Fruit fly (Drosophila melanogaster) whole organism, larva: Measurements from ENCODE around the gene CG4462.

ENCODE experiments used
- noc ChIP-seq: fragments of 200-800 bp; sonication (Bioruptor generic); optimal IDR thresholded peaks from 3 replicates; lab custom pipeline; 2019; ENCODE audit warnings: missing biosample characterization, mild to moderate bottlenecking, missing genetic modification characterization, moderate library complexity

The CG4462 gene

DNA sequence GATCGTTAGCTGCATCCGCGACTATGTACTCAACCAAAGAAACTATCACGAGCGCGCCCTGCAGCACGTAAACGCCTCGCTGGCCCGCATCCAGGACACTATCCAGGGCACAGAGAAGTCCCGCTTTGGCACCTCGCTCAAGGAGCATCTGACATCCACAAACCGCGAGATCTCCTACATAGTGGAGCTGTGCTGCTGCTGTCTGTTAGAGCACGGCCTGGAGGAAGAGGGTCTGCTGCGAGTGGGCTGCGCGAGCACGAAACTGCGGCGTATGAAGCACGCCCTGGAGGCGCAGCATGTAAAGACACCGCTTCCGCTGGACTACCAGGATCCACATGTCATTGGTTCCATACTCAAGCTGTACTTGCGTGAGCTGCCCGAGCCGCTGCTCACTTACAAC is 14.1 kb downstream of the CG4462 start:
- no peak for TF ChIP-seq noc (tag; lab: Kevin White, UChicago)

DNA sequence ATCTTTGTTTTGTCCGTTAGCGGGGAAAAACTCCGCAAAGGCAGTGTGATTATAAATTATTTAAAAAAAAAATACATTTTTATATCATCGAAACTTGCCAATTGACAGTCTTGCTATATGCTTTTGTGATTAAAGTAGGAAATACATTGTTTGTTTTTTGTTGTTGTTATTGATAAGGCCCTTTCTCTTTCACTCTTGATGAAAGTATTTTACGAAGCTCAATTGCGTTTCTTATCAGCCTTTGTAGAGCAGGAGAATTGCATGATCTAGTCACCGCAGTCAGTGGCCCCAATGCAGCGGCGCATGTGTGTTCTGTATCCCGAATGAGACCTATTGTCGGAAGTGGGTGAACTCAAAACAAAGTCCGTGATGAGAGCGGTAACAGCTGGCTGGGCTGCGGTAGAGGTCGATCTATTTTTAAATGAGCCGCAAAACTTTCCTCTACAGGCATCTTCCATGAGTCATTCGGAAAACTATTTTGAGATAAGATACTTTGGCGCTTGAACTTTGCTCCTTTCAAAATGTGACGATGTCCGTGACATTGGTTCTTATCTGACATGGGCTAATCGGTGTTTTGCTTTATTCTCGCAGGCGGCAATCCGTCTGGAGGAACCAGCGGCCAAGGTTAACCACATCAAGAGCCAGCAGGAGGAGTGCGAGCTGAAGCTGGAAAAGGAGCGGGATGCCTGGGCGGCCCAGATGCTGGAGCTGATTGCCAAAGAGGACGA is 14.7 kb downstream of the CG4462 start:
- TF ChIP-seq noc (tag; lab: Kevin White, UChicago), result no peak

DNA sequence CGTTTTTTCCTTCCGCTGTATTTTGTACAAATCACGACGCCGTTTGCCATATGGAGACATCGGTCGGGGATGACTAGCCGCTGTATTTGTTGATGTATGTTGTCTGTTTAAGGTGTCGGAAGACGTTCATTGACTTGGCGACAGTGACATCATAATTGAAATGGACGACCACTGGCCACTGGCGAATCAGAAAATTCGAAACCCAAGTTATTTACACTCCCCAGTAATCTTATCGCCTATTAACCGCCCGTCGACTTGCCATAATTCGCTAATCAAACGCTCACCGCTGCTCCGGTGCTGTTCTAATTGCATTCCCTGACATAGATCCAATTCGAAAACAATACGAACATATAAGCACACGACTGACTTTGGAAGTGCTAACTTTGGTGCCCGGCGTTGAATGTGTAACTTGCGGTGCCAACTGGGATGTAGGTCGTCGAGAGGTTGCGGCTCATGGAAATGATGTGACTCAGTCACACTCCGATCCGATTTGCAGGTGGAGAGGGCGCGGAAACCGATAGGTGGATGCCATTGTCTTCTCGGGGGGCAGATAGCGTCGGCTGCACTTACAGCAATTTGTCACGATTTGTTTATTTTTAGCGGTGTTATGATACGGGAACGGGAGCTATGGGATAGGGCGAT is 15.5 kb downstream of the CG4462 start:
- TF ChIP-seq noc (tag; lab: Kevin White, UChicago), result no peak

DNA sequence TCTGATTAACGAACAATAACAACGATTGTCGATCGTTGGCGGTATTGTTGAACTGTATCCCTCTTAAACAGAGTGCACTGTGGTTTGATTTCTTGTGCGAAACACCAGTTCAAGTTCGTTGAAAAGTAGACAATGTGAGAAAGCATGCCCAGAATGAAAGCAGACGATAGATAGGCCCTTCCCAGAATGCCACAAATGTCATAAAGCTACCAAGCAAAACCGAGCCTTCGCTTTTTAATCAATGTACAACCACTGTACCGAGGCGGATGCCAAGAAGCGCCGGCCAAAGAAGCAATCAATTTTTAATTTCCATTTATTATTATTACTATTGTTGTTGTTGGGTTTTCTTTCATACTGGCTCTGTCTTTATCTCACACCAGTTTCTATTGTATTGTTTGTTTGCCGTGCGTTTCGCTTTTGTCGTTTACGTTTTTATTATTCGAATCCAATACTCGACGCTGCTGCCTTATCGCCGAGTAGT is 16.3 kb downstream of the CG4462 start:
- peak; percentile 69 for TF ChIP-seq noc (tag; lab: Kevin White, UChicago)

DNA sequence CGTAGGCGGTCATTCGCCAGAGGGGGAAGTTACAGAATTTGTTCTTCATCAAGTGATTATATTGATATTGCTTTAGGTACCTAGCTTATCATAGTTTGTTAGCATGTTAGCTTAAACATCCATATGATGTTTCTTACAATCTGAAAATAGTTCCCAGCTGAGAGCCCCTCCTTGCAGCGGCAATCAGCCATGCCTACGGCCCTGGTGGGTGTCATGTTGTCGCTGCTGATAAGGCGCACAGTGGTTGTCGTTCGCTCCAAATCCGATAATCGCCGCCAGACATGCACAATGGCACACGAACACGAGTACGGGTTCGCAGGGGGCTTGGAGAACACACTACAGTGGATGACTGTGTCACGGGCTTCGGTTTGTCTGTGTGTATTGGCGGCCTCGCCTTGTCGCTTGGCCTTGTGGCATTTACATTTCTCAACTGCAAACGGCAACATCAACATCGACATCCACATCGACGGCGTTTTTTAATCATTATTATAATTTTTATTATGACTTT is 19.2 kb downstream of the CG4462 start:
- TF ChIP-seq noc (tag; lab: Kevin White, UChicago), result peak; percentile 92

DNA sequence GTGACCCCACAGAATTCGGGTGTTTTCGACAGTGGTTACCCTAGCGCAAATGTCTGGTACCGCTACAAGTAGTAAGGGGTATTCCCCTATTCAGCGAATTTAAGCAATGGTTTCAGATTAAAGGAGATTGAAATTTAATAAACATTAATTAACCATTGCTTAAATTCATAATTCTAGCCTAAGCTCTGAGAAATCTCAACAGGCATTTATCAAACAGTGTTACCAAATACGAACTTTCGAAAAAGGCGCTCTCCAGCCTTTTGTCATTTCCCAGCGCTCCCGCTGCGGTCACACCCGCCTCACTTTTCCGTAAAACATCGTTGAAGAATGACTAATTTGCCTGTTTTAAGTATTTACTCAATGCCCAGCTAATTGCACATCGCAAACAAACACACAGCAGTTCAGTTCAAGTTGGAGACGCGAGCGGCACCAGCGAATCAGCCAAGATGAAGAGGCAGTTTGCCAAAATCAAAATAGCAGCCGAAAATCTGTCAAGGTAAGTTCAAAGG is 20.3 kb downstream of the CG4462 start, which contains the start of the genes Surf6 and RhoGAP92B:
Surf6 (minus strand) TSS at position 4 of the 509 bp plus-strand sequence.
RhoGAP92B (plus strand) TSS at position 300 of the 509 bp plus-strand sequence.
- TF ChIP-seq noc (tag; lab: Kevin White, UChicago), result peak; percentile 75

DNA sequence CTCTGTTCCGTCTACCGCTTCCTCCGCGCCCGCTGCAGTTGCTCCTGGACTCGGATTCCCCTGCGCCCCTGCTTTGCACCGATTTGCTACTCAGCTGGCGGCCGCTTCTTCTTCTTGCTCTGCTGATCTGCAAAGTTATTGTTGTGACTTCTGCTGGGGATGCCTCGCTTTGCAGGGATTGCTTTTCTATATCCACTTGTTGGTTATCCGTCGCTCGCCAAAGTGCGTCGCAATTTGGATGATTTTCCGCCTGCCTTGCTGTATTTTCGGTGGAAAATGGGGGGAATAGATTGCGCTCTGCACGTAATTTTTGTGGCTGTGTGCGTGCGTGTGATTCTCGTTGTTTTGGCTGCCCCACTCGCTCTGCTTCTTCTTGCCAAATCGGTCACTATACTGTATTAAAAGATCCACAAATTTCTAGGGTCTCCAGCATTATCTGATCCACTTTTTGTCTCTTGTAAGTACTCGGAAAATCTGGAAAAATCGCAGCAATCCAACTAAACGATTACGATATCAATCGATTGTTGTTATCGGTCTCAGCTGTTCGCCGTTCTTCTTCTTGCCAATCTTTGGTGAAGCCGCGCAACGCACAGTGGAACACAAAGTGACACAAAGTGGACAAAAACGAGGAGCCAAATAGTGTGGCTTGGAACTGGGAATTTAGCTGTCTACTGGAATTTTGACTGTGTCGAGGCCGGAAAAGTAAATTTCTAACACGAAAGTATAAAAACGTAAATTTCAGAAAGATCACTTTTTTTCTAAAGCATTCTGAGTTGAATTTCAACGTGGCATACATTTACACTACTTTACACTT is 22.0 kb downstream of the CG4462 start, which contains the start of gene ClpX:
ClpX (minus strand) TSS at position 764 of the 814 bp plus-strand sequence.
- TF ChIP-seq noc (tag; lab: Kevin White, UChicago), result peak; percentile 2

DNA sequence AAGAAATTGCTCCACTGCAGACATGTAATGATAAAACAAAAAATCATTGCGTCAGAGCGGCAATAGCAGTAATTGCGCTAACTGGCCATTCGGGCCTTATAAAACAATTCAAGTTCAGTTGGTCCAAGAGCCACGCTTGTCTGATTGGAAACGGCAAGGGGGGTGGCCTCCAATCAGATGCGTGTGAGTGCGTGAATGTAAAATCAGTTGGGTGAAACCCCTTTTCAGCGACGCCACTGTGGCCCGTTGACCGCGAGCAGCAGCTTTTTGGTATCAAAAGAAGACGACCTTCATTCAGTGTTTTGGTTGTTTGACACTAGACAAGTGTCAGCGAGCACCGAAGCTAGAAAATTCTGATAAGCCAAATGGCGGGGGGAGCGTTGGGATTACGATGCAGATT is 22.8 kb downstream of the CG4462 start:
- peak; percentile 14 for TF ChIP-seq noc (tag; lab: Kevin White, UChicago)

DNA sequence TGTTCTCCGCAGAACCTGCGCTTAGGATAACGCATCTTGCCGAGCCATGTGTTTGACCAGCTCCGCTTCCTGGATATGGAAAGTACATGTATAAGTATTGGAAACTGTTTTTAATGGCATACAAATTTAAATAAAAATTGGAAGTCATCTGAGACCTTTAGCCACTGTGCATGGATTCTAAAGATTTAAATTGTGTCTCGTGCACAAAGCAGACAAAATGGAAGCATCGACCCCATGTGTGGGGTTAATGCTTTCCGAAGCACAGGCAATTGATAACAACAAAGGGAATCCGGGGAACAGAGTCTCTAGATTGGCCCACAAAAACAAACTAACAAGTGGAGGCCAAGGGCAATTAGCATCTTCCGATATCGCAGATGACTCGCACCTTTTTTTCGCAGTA is 23.4 kb downstream of the CG4462 start:
- TF ChIP-seq noc (tag; lab: Kevin White, UChicago), result no peak

DNA sequence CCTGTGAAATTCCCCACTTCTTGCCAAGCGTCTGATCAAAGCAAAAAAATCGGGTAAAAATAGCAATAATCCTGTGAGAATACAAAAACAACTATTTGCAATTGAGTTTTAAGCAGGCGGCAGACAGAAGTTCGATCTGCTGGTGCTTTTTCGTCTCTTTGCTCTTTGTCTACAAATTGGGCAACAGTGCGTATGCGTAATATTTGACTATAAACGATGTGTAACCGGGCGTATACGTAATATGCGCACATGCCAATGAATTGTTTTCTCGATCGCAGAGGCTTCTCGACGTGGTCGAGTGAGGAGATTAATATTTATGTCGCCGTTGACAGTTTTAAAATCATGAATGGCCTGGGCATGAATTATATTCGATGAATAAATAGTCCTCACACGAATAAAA is 29.9 kb downstream of the CG4462 start:
- TF ChIP-seq noc (tag; lab: Kevin White, UChicago), result no peak

DNA sequence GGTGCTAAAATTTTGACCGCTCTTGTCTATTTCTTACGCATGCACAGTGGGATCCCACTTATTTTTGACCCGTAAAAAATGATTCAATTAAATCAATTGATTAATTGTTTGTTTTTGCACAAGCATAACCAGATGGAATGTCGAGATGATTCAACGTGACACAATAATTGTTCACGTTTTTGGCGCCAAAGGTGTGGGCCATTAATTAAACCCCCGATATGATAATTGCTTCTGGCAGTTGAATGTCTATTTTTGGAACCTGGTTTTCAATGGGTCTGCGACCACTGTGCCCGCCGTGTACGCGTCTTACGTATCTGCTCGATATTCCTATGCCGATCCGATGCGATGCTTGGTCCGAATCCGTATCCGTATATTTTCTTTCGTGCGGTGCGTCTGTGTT is 33.1 kb downstream of the CG4462 start:
- TF ChIP-seq noc (tag; lab: Kevin White, UChicago), result peak; percentile 53

DNA sequence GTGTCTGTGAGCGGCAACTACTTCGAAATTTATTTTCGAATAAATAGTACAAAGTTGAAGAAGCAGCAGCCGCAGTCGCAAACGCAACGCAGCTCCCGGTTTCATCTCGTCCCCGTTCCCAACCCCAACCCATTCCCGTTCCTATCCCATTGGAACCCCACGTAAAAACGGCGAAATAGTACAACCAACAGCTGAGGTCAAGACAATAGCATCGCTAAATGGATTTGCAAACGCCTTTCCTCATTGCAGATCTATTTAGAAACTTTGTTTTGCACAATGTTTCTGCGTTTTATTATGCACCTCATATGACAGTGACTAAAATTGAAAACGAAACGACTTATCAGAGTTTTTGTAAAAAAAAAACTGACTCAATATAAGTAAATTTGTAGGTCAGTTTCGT is 33.8 kb downstream of the CG4462 start:
- TF ChIP-seq noc (tag; lab: Kevin White, UChicago), result no peak

DNA sequence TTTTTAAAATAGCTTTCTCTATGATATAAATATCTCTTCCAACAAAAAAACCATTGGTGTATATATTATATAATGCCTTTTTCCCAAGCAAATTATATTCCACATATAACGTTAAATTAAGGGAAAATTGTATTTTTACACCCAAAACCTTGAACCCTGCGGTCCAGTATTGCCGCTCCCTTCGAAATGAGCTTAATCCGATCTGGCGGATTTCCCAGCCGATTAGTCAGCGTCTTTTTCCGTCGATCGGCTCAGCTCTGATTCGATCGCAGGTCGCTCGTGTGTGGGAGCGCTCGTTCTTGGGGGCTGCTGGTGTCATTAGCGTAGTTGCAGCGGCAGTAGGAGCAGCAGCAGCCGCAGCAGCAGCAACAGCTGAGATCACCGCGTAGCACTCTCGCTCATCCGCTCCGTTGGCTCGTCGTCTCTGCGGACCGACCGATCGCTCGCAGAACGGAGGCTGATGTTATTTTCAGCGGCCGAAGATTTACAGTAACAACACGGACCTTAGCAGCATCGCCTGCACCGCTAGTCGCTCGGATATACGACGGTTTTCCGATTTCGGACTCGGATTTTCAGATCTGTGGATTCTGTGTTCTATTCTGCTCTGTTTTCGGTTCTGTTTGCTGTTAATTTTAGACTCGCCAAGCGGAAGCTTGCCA is 34.7 kb downstream of the CG4462 start, which contains the start of gene CG4733:
CG4733 (plus strand) TSS at position 350 of the 659 bp plus-strand sequence.
- no peak for TF ChIP-seq noc (tag; lab: Kevin White, UChicago)

DNA sequence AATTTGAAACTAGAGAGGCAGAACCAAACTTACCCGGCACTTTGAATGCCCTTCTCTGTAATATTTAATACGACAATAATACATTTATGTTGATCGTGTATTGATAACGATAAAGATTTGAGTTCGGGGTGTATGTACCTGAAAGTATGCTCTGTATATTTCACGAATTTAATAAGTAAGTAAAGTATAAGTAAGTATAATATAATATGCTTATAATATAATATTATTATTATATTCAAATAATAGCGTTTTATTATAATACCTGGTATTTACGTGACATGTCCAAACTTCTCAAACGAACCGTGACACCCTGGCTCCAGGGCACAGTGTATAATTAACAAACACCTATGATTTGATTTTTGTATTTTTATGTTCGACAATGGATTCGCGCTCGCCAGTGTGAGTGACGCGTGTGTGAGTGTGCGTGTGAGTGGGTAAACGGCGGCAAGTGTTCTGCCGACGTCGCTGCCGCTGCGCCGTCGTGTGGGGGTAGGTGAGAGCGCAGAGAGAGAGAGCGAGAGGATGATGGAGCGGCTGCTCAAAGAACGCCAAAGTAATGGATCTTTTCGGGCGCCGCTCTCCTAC is 35.5 kb downstream of the CG4462 start:
- TF ChIP-seq noc (tag; lab: Kevin White, UChicago), result peak; percentile 92
